Worm (Caenorhabditis elegans): Measurements from ENCODE around the gene srd-15.

- TF ChIP-seq aly-2 (tag; optimal IDR thresholded peaks at IDR 0.05) (no peak), nhr-25 (tag; optimal IDR thresholded peaks at IDR 0.05) (no peak), unc-62 (GFP tag; optimal IDR thresholded peaks at IDR 0.05) (no peak), ztf-11 (tag; optimal IDR thresholded peaks at IDR 0.05) (no peak)
Measured at ce11 chrV:5891204-5891603, 14.9 kb downstream of the srd-15 start.
